Fruit fly (Drosophila melanogaster): ENCODE data around the gene CG42681.
"Not testable (repeated sequence)": the region's sequence is repeated elsewhere in the genome, so short reads cannot be mapped to it uniquely, and the experiment has no call there.

CG42681 gene

dm6 chr2L:14706194-14706593 is 38.0 kb upstream of the CG42681 start (continued):
- TF ChIP-seq Hr83 (GFP tag; optimal IDR thresholded peaks at IDR 0.05; ENCODE audit: poor library complexity, severe bottlenecking) (peak; percentile 92), OdsH (GFP tag; optimal IDR thresholded peaks at IDR 0.05) (peak; percentile 73), GATAd (GFP tag; optimal IDR thresholded peaks at IDR 0.05) (no peak), fru (GFP tag; optimal IDR thresholded peaks at IDR 0.05) (peak; percentile 69), ey (GFP tag; optimal IDR thresholded peaks at IDR 0.05) (peak; percentile 68), Hnf4 (GFP tag; optimal IDR thresholded peaks at IDR 0.05) (peak; percentile 67), br (GFP tag; optimal IDR thresholded peaks at IDR 0.05) (peak; percentile 59), Hr78 (GFP tag; optimal IDR thresholded peaks at IDR 0.05) (no peak), woc (GFP tag; optimal IDR thresholded peaks at IDR 0.05) (no peak), usp (GFP tag; optimal IDR thresholded peaks at IDR 0.05) (no peak), rgr (GFP tag; optimal IDR thresholded peaks at IDR 0.05) (peak; percentile 75), Mio (GFP tag; optimal IDR thresholded peaks at IDR 0.05) (peak; percentile 2)

- TF ChIP-seq Rel (GFP tag; optimal IDR thresholded peaks at IDR 0.05) = no peak
- TF ChIP-seq Rel (tag; optimal IDR thresholded peaks at IDR 0.05) = peak; percentile 49
- TF ChIP-seq pan (optimal IDR thresholded peaks at IDR 0.05) = no peak
- peak; percentile 3 for TF ChIP-seq Dif (GFP tag; optimal IDR thresholded peaks at IDR 0.05; ENCODE audit: partially characterized antibody)
- no peak for TF ChIP-seq brk (GFP tag; optimal IDR thresholded peaks at IDR 0.05)
- no peak for TF ChIP-seq dsf (GFP tag; optimal IDR thresholded peaks at IDR 0.05; ENCODE audit: borderline replicate concordance)
These were observed 32.0 kb upstream of the CG42681 start, which contains the start of gene CG15282 for dm6 chr2L:14712245-14712644. Gene CG15282 (plus strand): TSS chr2L:14712471.

- TF ChIP-seq Rel (GFP tag; optimal IDR thresholded peaks at IDR 0.05) = no peak
- TF ChIP-seq Rel (tag; optimal IDR thresholded peaks at IDR 0.05) = peak; percentile 90
- TF ChIP-seq usp (GFP tag; optimal IDR thresholded peaks at IDR 0.05) = no peak
These were observed 30.8 kb upstream of the CG42681 start, which contains the start of gene CG34165 for dm6 chr2L:14713467-14713866. Gene CG34165 (plus strand): TSS chr2L:14713750.

- TF ChIP-seq Mio (GFP tag; optimal IDR thresholded peaks at IDR 0.05) = no peak
- TF ChIP-seq CG9705 (GFP tag; optimal IDR thresholded peaks at IDR 0.05) = no peak
- no peak for TF ChIP-seq dmrt93B (GFP tag; optimal IDR thresholded peaks at IDR 0.05)
- TF ChIP-seq OdsH (GFP tag; optimal IDR thresholded peaks at IDR 0.05) = no peak
- TF ChIP-seq Hnf4 (GFP tag; optimal IDR thresholded peaks at IDR 0.05) = no peak
- no peak for TF ChIP-seq tai (GFP tag; optimal IDR thresholded peaks at IDR 0.05)
- TF ChIP-seq Dfd (GFP tag; optimal IDR thresholded peaks at IDR 0.05) = no peak
- TF ChIP-seq Rel (GFP tag; optimal IDR thresholded peaks at IDR 0.05) = no peak
- TF ChIP-seq Rel (tag; optimal IDR thresholded peaks at IDR 0.05) = no peak
- no peak for TF ChIP-seq psq (GFP tag; optimal IDR thresholded peaks at IDR 0.05)
- no peak for TF ChIP-seq GATAd (GFP tag; optimal IDR thresholded peaks at IDR 0.05)
- no peak for TF ChIP-seq brk (GFP tag; optimal IDR thresholded peaks at IDR 0.05)
- no peak for TF ChIP-seq usp (GFP tag; optimal IDR thresholded peaks at IDR 0.05)
These were observed 14.1 kb upstream of the CG42681 start, which contains the start of gene CG42685 for dm6 chr2L:14730077-14730476. Gene CG42685 (minus strand): TSS chr2L:14730177.

- not testable (repeated sequence) for TF ChIP-seq h (GFP tag; optimal IDR thresholded peaks at IDR 0.05); dl (GFP tag; optimal IDR thresholded peaks at IDR 0.05; ENCODE audit: insufficient read depth in 1 of 2, partially characterized antibody in 2 of 2); CG9705 (GFP tag; optimal IDR thresholded peaks at IDR 0.05)
These were observed 8.7 kb upstream of the CG42681 start, which contains the start of gene CG31835 for dm6 chr2L:14735543-14735942. Gene CG31835 (plus strand): TSS chr2L:14735843.

dm6 chr2L:14737669-14738068 is 6.6 kb upstream of the CG42681 start, which contains the start of gene CG31775:
Gene CG31775 (minus strand): TSS chr2L:14737769.
- not testable (repeated sequence) for TF ChIP-seq sage (GFP tag; optimal IDR thresholded peaks at IDR 0.05); dl (GFP tag; optimal IDR thresholded peaks at IDR 0.05; ENCODE audit: insufficient read depth in 1 of 2, partially characterized antibody in 2 of 2); CrebA (GFP tag; optimal IDR thresholded peaks at IDR 0.05; ENCODE audit: borderline replicate concordance)

dm6 chr2L:14739614-14740013 is 4.6 kb upstream of the CG42681 start, which contains the start of gene CG42585:
Gene CG42585 (plus strand): TSS chr2L:14739914.
- not testable (repeated sequence) for TF ChIP-seq sage, Dfd, fru (GFP tag; optimal IDR thresholded peaks at IDR 0.05)
